Fruit fly (Drosophila melanogaster): Measurements from ENCODE around the gene brv2.

DNA sequence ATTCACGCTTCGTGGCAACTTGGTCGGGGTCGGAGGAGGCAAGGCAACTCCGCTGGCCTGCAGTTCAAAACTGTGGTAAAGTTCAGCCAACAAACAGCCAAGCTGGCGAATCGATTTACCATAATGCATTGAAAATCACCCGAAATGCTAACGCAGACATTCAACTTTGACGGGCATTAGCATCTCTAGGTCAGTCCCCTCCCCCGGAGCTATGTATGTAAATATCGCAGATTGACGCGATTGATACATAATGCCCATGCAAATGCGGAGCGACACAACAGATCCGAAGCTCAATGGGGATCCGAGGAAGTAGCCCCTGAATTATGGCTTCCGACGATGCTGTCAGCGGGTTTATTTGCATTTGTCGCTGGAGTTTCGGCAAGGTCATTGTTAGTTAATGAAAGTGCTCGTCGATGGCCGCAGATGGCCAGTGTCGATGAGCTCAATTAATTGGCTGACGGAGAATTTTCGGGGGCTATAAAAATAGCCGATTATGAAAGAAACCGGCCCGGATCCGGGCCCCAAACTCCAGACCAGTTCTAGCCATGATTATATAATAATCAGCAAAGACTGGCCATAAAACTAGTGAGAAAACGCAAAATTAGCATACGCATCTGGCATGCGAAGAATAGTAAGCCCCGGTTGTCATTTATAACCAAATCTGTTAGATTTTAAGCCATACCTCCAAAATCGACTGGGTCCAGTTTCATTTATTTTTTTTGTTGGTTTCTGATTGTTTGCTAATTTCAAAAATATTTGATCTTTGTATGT, 42.3 kb upstream of the brv2 start:
- TF ChIP-seq stwl (tag; optimal IDR thresholded peaks at IDR 0.05) (no peak), Hmr (GFP tag; optimal IDR thresholded peaks at IDR 0.05) (no peak), nom (GFP tag; optimal IDR thresholded peaks at IDR 0.05) (no peak), pho (GFP tag; optimal IDR thresholded peaks at IDR 0.05) (no peak), CG8765 (GFP tag; IDR thresholded peaks at IDR 0.05) (no peak), zfh2 (GFP tag; optimal IDR thresholded peaks at IDR 0.05) (no peak), tin (GFP tag; optimal IDR thresholded peaks at IDR 0.05) (no peak), slp2 (GFP tag; optimal IDR thresholded peaks at IDR 0.05) (no peak), mirr (GFP tag; optimal IDR thresholded peaks at IDR 0.05) (no peak), CG1529 (GFP tag; optimal IDR thresholded peaks at IDR 0.05) (no peak), Xrp1 (GFP tag; IDR thresholded peaks at IDR 0.05) (no peak), CG43689 (GFP tag; IDR thresholded peaks at IDR 0.05) (no peak), gcm (GFP tag; optimal IDR thresholded peaks at IDR 0.05) (no peak)
